Worm (Caenorhabditis elegans): ENCODE data around the gene Y41C4A.32.

DNA sequence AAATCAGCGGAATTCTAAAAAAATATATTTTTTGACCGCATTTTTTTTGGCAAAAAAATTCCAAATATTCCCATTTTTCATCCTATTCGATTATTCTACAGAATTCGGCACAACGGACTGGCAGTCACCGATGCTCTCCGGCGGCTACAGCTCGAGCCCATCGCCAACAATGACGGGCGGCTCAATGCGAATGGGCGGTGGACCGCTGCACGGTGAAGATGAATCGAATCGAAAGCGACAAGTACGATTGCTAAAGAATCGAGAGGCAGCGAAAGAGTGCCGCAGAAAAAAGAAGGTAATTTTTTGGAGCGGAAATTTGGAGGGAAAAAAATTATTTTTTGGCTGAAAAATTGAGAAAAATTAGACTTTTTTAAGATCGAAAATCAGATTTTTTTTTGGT, 29.1 kb upstream of the Y41C4A.32 start:
- TF ChIP-seq nhr-76 (tag; optimal IDR thresholded peaks at IDR 0.05) (no peak), Y116A8C.19 (tag; optimal IDR thresholded peaks at IDR 0.05; ENCODE audit: borderline replicate concordance) (no peak), snu-23 (GFP tag; optimal IDR thresholded peaks at IDR 0.05) (no peak), unc-62 (GFP tag; optimal IDR thresholded peaks at IDR 0.05) (no peak), fos-1 (tag; optimal IDR thresholded peaks at IDR 0.05) (no peak), ztf-4 (tag; optimal IDR thresholded peaks at IDR 0.05) (no peak), vab-15 (tag; optimal IDR thresholded peaks at IDR 0.05) (no peak), mdl-1 (tag; optimal IDR thresholded peaks at IDR 0.05) (no peak), egl-27 (tag; optimal IDR thresholded peaks at IDR 0.05) (no peak)

Data from whole organism, L1 larva.